Worm (Caenorhabditis elegans) whole organism, L1 larva: Measurements from ENCODE around the gene gop-3.

Experiments used
- C16A3.4 ChIP-seq: fragments of 150-350 bp; optimal IDR thresholded peaks from 2 replicates; lab custom pipeline; 2014; ENCODE audit warnings: missing biosample characterization, missing genetic modification characterization
- rnt-1 ChIP-seq: sonication (generic microtip); optimal IDR thresholded peaks from 2 replicates; lab custom pipeline; 2016; ENCODE audit warnings: mild to moderate bottlenecking, missing genetic modification characterization, moderate library complexity, missing compliant biosample characterization
- snpc-4 ChIP-seq: fragments of 150-350 bp; optimal IDR thresholded peaks from 2 replicates; lab custom pipeline; 2014; ENCODE audit warnings: missing biosample characterization, missing genetic modification characterization

- no peak for TF ChIP-seq rnt-1
- no peak for TF ChIP-seq snpc-4 (tag; lab: Kevin White, UChicago)
- no peak for TF ChIP-seq C16A3.4 (tag; lab: Kevin White, UChicago)
Measured at ce11 chrIII:5301786-5302268, 41.3 kb downstream of the gop-3 start, which contains the start of the genes T15B12.2 and F52C9.5.
